Worm (Caenorhabditis elegans) whole organism, L4 larva: ENCODE data around the gene F14H3.5.

Experiments
- egl-27 ChIP-seq: sonication (generic microtip); optimal IDR thresholded peaks from 3 replicates; lab custom pipeline; 2017; ENCODE audit warnings: missing biosample characterization, missing genetic modification reagents, missing genetic modification characterization
- nhr-102 ChIP-seq: sonication (generic microtip); optimal IDR thresholded peaks from 2 replicates; lab custom pipeline; 2016; ENCODE audit warnings: mild to moderate bottlenecking, missing genetic modification characterization, moderate library complexity, missing compliant biosample characterization
- nhr-11 ChIP-seq: fragments of 150-350 bp; optimal IDR thresholded peaks from 2 replicates; lab custom pipeline; 2014; ENCODE audit warnings: missing biosample characterization, missing genetic modification characterization
- nhr-237 ChIP-seq: sonication (generic microtip); optimal IDR thresholded peaks from 2 replicates; lab custom pipeline; 2017; ENCODE audit warnings: missing biosample characterization, missing genetic modification characterization
- nhr-25 ChIP-seq: sonication (generic microtip); optimal IDR thresholded peaks from 2 replicates; lab custom pipeline; 2017; ENCODE audit warnings: missing genetic modification characterization, mild to moderate bottlenecking, missing compliant biosample characterization, antibody characterized with exemption, moderate library complexity, borderline replicate concordance; ENCODE audit not compliant: insufficient read depth
- skn-1 ChIP-seq: fragments of 150-350 bp; optimal IDR thresholded peaks from 2 replicates; lab custom pipeline; 2014; ENCODE audit warnings: missing biosample characterization, missing genetic modification characterization
- snpc-4 ChIP-seq: fragments of 150-350 bp; optimal IDR thresholded peaks from 2 replicates; lab custom pipeline; 2014; ENCODE audit warnings: missing biosample characterization, missing genetic modification characterization
- unc-130 ChIP-seq: sonication (generic microtip); optimal IDR thresholded peaks from 2 replicates; lab custom pipeline; 2016; ENCODE audit warnings: missing genetic modification reagents, missing genetic modification characterization, missing compliant biosample characterization

- TF ChIP-seq nhr-237 (no peak), egl-27 (tag; lab: Kevin White, UChicago) (no peak), unc-130 (GFP tag; lab: Kevin White, UChicago) (no peak), snpc-4 (tag; lab: Kevin White, UChicago) (no peak), nhr-11 (tag; lab: Kevin White, UChicago) (no peak), nhr-102 (no peak), nhr-25 (tag; lab: Kevin White, UChicago) (no peak), skn-1 (no peak)
Observed at ce11 chrV:16080678-16081077, 23.8 kb upstream of the F14H3.5 start.
